Fruit fly (Drosophila melanogaster) whole organism, embryonic: ENCODE results near the gene STUB1.

Source experiments
- B-H1 ChIP-seq: fragments of 200-800 bp; sonication (Bioruptor generic); IDR thresholded peaks from 3 replicates; pipeline ENCODE4 v1.3.6; 2022; ENCODE audit warnings: missing biosample characterization, missing genetic modification characterization
- Bgb ChIP-seq: fragments of 200-800 bp; sonication (Bioruptor generic); IDR thresholded peaks from 2 replicates; pipeline ENCODE4 v1.3.6; 2022; ENCODE audit warnings: missing biosample characterization, missing genetic modification characterization; ENCODE audit not compliant: partially characterized antibody
- CG10366 ChIP-seq: fragments of 200-800 bp; sonication (Bioruptor generic); IDR thresholded peaks from 2 replicates; pipeline ENCODE4 v1.3.6; 2022; ENCODE audit warnings: missing biosample characterization, missing genetic modification characterization
- CG10654 ChIP-seq: fragments of 200-800 bp; sonication (Bioruptor generic); optimal IDR thresholded peaks from 2 replicates; lab custom pipeline; 2016; ENCODE audit warnings: missing biosample characterization, missing genetic modification characterization
- CG11504 ChIP-seq: fragments of 200-800 bp; sonication (Bioruptor generic); optimal IDR thresholded peaks from 3 replicates; lab custom pipeline; 2019; ENCODE audit warnings: missing biosample characterization, mild to moderate bottlenecking, missing genetic modification characterization, moderate library complexity
- CG11560 ChIP-seq: fragments of 200-800 bp; sonication (Bioruptor generic); IDR thresholded peaks from 3 replicates; pipeline ENCODE4 v1.3.6; 2022; ENCODE audit warnings: missing biosample characterization, missing genetic modification characterization
- CG13287 ChIP-seq: fragments of 200-800 bp; sonication (Bioruptor generic); IDR thresholded peaks from 2 replicates; pipeline ENCODE4 v1.3.6; 2022; ENCODE audit warnings: missing biosample characterization, missing genetic modification characterization; ENCODE audit not compliant: partially characterized antibody
- CG14965 ChIP-seq: fragments of 200-800 bp; sonication (Bioruptor generic); optimal IDR thresholded peaks from 2 replicates; lab custom pipeline; 2016; ENCODE audit warnings: missing biosample characterization, missing genetic modification characterization, borderline replicate concordance
- CG15269 ChIP-seq: fragments of 200-800 bp; sonication (Bioruptor generic); optimal IDR thresholded peaks from 2 replicates; lab custom pipeline; 2018; ENCODE audit warnings: missing biosample characterization, mild to moderate bottlenecking, missing genetic modification characterization, moderate library complexity
- CG1603 ChIP-seq: fragments of 200-800 bp; sonication (Bioruptor generic); optimal IDR thresholded peaks from 2 replicates; lab custom pipeline; 2019; ENCODE audit warnings: missing biosample characterization, mild to moderate bottlenecking, missing genetic modification characterization, moderate library complexity
- CG17186 ChIP-seq: fragments of 200-800 bp; sonication (Bioruptor generic); optimal IDR thresholded peaks from 3 replicates; lab custom pipeline; 2017; ENCODE audit warnings: missing biosample characterization, missing genetic modification reagents, missing genetic modification characterization
- CG17328 ChIP-seq: fragments of 200-800 bp; sonication (Bioruptor generic); IDR thresholded peaks from 2 replicates; pipeline ENCODE4 v1.3.6; 2022; ENCODE audit warnings: missing biosample characterization, missing genetic modification characterization
- CG1832 ChIP-seq: fragments of 200-800 bp; sonication (Bioruptor generic); optimal IDR thresholded peaks from 2 replicates; lab custom pipeline; 2017; ENCODE audit warnings: missing biosample characterization, mild to moderate bottlenecking, missing genetic modification characterization, inconsistent platforms
- CG18599 ChIP-seq: fragments of 200-800 bp; sonication (Bioruptor generic); optimal IDR thresholded peaks from 3 replicates; lab custom pipeline; 2017; ENCODE audit warnings: missing biosample characterization, missing genetic modification characterization, mild to moderate bottlenecking, moderate library complexity, missing genetic modification reagents
- CG2875 ChIP-seq: fragments of 200-800 bp; sonication (Bioruptor generic); optimal IDR thresholded peaks from 2 replicates; lab custom pipeline; 2017; ENCODE audit warnings: missing biosample characterization, mild to moderate bottlenecking, missing genetic modification characterization, missing genetic modification reagents
- CG3726 ChIP-seq: fragments of 200-800 bp; sonication (Bioruptor generic); IDR thresholded peaks from 3 replicates; pipeline ENCODE4, ENCODE4 v1.3.6; 2022; ENCODE audit warnings: missing biosample characterization, missing genetic modification characterization
- CG4404 ChIP-seq: fragments of 200-800 bp; sonication (Bioruptor generic); IDR thresholded peaks from 2 replicates; pipeline ENCODE4 v1.3.6; 2022; ENCODE audit warnings: missing biosample characterization, missing genetic modification characterization
- CG5953 ChIP-seq: fragments of 200-800 bp; sonication (Bioruptor generic); IDR thresholded peaks from 2 replicates; pipeline ENCODE4 v1.3.6; 2022; ENCODE audit warnings: missing biosample characterization, missing genetic modification characterization
- CG7271 ChIP-seq: fragments of 200-800 bp; sonication (Bioruptor generic); optimal IDR thresholded peaks from 2 replicates; lab custom pipeline; 2018; ENCODE audit warnings: missing biosample characterization, mild to moderate bottlenecking, missing genetic modification characterization, moderate library complexity
- CG7357 ChIP-seq: fragments of 200-800 bp; sonication (Bioruptor generic); IDR thresholded peaks from 3 replicates; pipeline ENCODE4 v1.3.6; 2022; ENCODE audit warnings: missing biosample characterization, missing genetic modification characterization
- Dip3 ChIP-seq: fragments of 200-800 bp; sonication (Bioruptor generic); optimal IDR thresholded peaks from 3 replicates; lab custom pipeline; 2016; ENCODE audit warnings: missing biosample characterization, missing genetic modification characterization
- Dref ChIP-seq: fragments of 200-800 bp; sonication (Bioruptor generic); IDR thresholded peaks from 2 replicates; pipeline ENCODE4 v1.3.6; 2022; ENCODE audit warnings: missing biosample characterization, missing genetic modification characterization
- E2f1 ChIP-seq: fragments of 200-800 bp; sonication (Bioruptor generic); IDR thresholded peaks from 2 replicates; pipeline ENCODE4 v1.3.6; 2022; ENCODE audit warnings: missing biosample characterization, missing genetic modification characterization
- ERR ChIP-seq: fragments of 200-800 bp; sonication (Bioruptor generic); optimal IDR thresholded peaks from 2 replicates; lab custom pipeline; 2016; ENCODE audit warnings: missing biosample characterization, missing genetic modification characterization
- Hr78 ChIP-seq, 2 experiments: fragments of 200-800 bp in 1 of 2; fragments of >200 bp in 1 of 2; sonication (Bioruptor generic) in 1 of 2; optimal IDR thresholded peaks; 2 replicates each; lab custom pipeline; 2017 to 2019; ENCODE audit warnings: missing biosample characterization in 2 of 2, missing genetic modification characterization in 2 of 2, mild to moderate bottlenecking in 1 of 2, moderate library complexity in 1 of 2
- Lim3 ChIP-seq: fragments of 200-800 bp; sonication (Bioruptor generic); IDR thresholded peaks from 2 replicates; pipeline ENCODE4 v1.3.6; 2022; ENCODE audit warnings: missing biosample characterization, missing genetic modification characterization
- Med ChIP-seq: fragments of 200-800 bp; sonication (Bioruptor generic); peaks from one replicate; lab custom pipeline; 2016; ENCODE audit warnings: missing biosample characterization, missing genetic modification characterization, mild to moderate bottlenecking, inconsistent platforms, moderate library complexity
- Nf-YA ChIP-seq: fragments of 200-800 bp; sonication (Bioruptor generic); IDR thresholded peaks from 2 replicates; pipeline ENCODE4 v1.3.6; 2022; ENCODE audit warnings: missing biosample characterization, missing genetic modification characterization
- Opbp ChIP-seq: fragments of 200-800 bp; sonication (Bioruptor generic); IDR thresholded peaks from 3 replicates; pipeline ENCODE4 v1.3.6; 2022; ENCODE audit warnings: missing biosample characterization, missing genetic modification characterization; ENCODE audit not compliant: partially characterized antibody
- PHDP ChIP-seq: fragments of 200-800 bp; sonication (Bioruptor generic); optimal IDR thresholded peaks from 3 replicates; lab custom pipeline; 2018; ENCODE audit warnings: missing biosample characterization, mild to moderate bottlenecking, missing genetic modification characterization, moderate library complexity
- Ravus ChIP-seq: fragments of 200-800 bp; sonication (Bioruptor generic); IDR thresholded peaks from 2 replicates; pipeline ENCODE4 v1.3.6; 2022; ENCODE audit warnings: missing biosample characterization, missing genetic modification characterization
- Spps ChIP-seq: fragments of 200-800 bp; sonication (Bioruptor generic); optimal IDR thresholded peaks from 2 replicates; lab custom pipeline; 2018; ENCODE audit warnings: missing biosample characterization, mild to moderate bottlenecking, missing genetic modification characterization
- amos ChIP-seq: fragments of 200-800 bp; sonication (Bioruptor generic); IDR thresholded peaks from 2 replicates; pipeline ENCODE4 v1.3.6; 2022; ENCODE audit warnings: missing biosample characterization, missing genetic modification characterization; ENCODE audit not compliant: partially characterized antibody
- ato ChIP-seq: fragments of 200-800 bp; sonication (Bioruptor generic); IDR thresholded peaks from 2 replicates; pipeline ENCODE4 v1.3.6; 2022; ENCODE audit warnings: missing biosample characterization, missing genetic modification characterization; ENCODE audit not compliant: partially characterized antibody
- crp ChIP-seq, 2 experiments: fragments of 200-800 bp; sonication (Bioruptor generic); optimal IDR thresholded peaks; 2 replicates in 1 of 2; 3 replicates in 1 of 2; lab custom pipeline; 2017; ENCODE audit warnings: missing biosample characterization in 2 of 2, missing genetic modification characterization in 2 of 2, mild to moderate bottlenecking in 1 of 2, moderate library complexity in 1 of 2
- dm ChIP-seq: fragments of 200-800 bp; sonication (Bioruptor generic); optimal IDR thresholded peaks from 3 replicates; lab custom pipeline; 2016; ENCODE audit warnings: missing biosample characterization, missing genetic modification characterization
- fd64A ChIP-seq: fragments of 200-800 bp; sonication (Bioruptor generic); optimal IDR thresholded peaks from 3 replicates; lab custom pipeline; 2018; ENCODE audit warnings: missing biosample characterization, mild to moderate bottlenecking, missing genetic modification characterization
- hb ChIP-seq: fragments of 200-800 bp; sonication (Bioruptor generic); IDR thresholded peaks from 3 replicates; pipeline ENCODE4 v1.3.6; 2022; ENCODE audit warnings: missing biosample characterization, missing genetic modification characterization; ENCODE audit not compliant: partially characterized antibody
- run ChIP-seq: fragments of 200-800 bp; sonication (Bioruptor generic); optimal IDR thresholded peaks from 3 replicates; lab custom pipeline; 2018; ENCODE audit warnings: missing biosample characterization, mild to moderate bottlenecking, missing genetic modification characterization
- sens-2 ChIP-seq: fragments of 200-800 bp; sonication (Bioruptor generic); IDR thresholded peaks from 2 replicates; pipeline ENCODE4 v1.3.6; 2022; ENCODE audit warnings: missing biosample characterization, missing genetic modification characterization
- sima ChIP-seq: fragments of 200-800 bp; sonication (Bioruptor generic); optimal IDR thresholded peaks from 2 replicates; lab custom pipeline; 2016; ENCODE audit warnings: missing biosample characterization, missing genetic modification characterization
- sisA ChIP-seq: fragments of 200-800 bp; sonication (Bioruptor generic); IDR thresholded peaks from 2 replicates; pipeline ENCODE4 v1.3.6; 2022; ENCODE audit warnings: missing biosample characterization, missing genetic modification characterization
- vnd ChIP-seq: fragments of 200-800 bp; sonication (Bioruptor generic); IDR thresholded peaks from 3 replicates; pipeline ENCODE4 v1.3.6; 2022; ENCODE audit warnings: missing biosample characterization, missing genetic modification characterization; ENCODE audit not compliant: partially characterized antibody
- wdn ChIP-seq: fragments of 200-800 bp; sonication (Bioruptor generic); IDR thresholded peaks from 2 replicates; pipeline ENCODE4 v1.3.6; 2022; ENCODE audit warnings: missing biosample characterization, missing genetic modification characterization
- yki ChIP-seq: fragments of >200 bp; optimal IDR thresholded peaks from 3 replicates; lab custom pipeline; 2018

STUB1 gene

dm6 chr2L:10422643-10423606 is 14.4 kb upstream of the STUB1 start, which contains the start of the genes pie and Wdfy2 (continued):
- TF ChIP-seq CG18599 (GFP tag; lab: Kevin White, UChicago): no peak
- no peak for TF ChIP-seq sima
- peak; percentile 97 for TF ChIP-seq CG7357
- no peak; the same call in 1 of the 2 replicates for TF ChIP-seq sisA (GFP tag; lab: Robert Waterston, UW)
- no peak for TF ChIP-seq E2f1
- no peak for TF ChIP-seq Hr78 (GFP tag; optimal IDR thresholded peaks at IDR 0.05; lab: Kevin White, UChicago)
- TF ChIP-seq Lim3: no peak
- TF ChIP-seq CG17328 (GFP tag; lab: Robert Waterston, UW): no peak
- no peak for TF ChIP-seq ERR (GFP tag; lab: Kevin White, UChicago)
- no peak for TF ChIP-seq CG15269 (tag; lab: Kevin White, UChicago)
- no peak for TF ChIP-seq CG10654 (GFP tag; lab: Kevin White, UChicago)
- TF ChIP-seq Dip3 (GFP tag; lab: Kevin White, UChicago): no peak

DNA sequence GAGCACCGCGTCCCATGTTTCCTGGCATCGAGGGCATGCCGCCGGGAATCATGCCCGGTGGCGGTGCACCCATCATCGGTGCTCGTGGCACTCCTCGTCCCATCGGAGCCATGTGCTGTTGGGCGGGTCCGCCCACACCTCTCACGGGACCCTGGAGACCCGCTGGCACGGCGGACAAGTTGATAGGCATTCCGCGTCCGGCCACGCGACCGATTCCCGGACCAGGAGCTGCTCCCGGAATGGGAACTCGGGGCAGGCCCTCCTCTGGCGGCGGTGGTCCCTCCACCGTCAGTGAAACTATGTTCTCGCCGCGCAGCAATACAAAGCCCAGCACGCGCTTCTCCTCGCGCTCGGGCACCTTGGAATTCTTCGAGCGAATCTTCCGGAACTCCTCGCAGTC is 11.7 kb upstream of the STUB1 start:
- peak; percentile 55; the same call in 1 of the 3 replicates for TF ChIP-seq hb
- TF ChIP-seq sens-2 (GFP tag; lab: Robert Waterston, UW): no peak
- TF ChIP-seq CG3726 (GFP tag; lab: Robert Waterston, UW): 0 out of 3 replicates have a peak, but pooled peaks have one; percentile 16
- 0 out of 3 replicates have a peak, but pooled peaks have one; percentile 4 for TF ChIP-seq Opbp (GFP tag; lab: Robert Waterston, UW)
- no peak for TF ChIP-seq B-H1 (GFP tag; lab: Robert Waterston, UW)
- 0 out of 2 replicates have a peak, but pooled peaks have one; percentile 12 for TF ChIP-seq CG5953 (GFP tag; lab: Robert Waterston, UW)
- peak; percentile 62 for TF ChIP-seq Med (GFP tag; lab: Kevin White, UChicago)
- TF ChIP-seq yki (lab: Kevin White, UChicago): no peak
- TF ChIP-seq Dref (GFP tag; lab: Robert Waterston, UW): 0 out of 2 replicates have a peak, but pooled peaks have one; percentile 6
- no peak for TF ChIP-seq CG10366 (GFP tag; lab: Robert Waterston, UW)
- 0 out of 2 replicates have a peak, but pooled peaks have one; percentile 16 for TF ChIP-seq amos
- peak; percentile 43; the same call in 1 of the 3 replicates for TF ChIP-seq CG11560
- no peak for TF ChIP-seq CG2875
- no peak for TF ChIP-seq vnd (GFP tag; lab: Robert Waterston, UW)
- no peak for TF ChIP-seq Nf-YA (GFP tag; lab: Robert Waterston, UW)
- TF ChIP-seq wdn (GFP tag; lab: Robert Waterston, UW): no peak
- TF ChIP-seq CG1832 (GFP tag; lab: Kevin White, UChicago): peak; percentile 9
- TF ChIP-seq fd64A: no peak
- no peak for TF ChIP-seq Ravus (GFP tag; lab: Robert Waterston, UW)
- TF ChIP-seq CG14965 (GFP tag; lab: Kevin White, UChicago): peak; percentile 6
- 0 out of 2 replicates have a peak, but pooled peaks have one; percentile 13 for TF ChIP-seq ato (GFP tag; lab: Robert Waterston, UW)
- TF ChIP-seq CG4404: 0 out of 2 replicates have a peak, but pooled peaks have one; percentile 13
- TF ChIP-seq, all 482 proteins: peak for 12

DNA sequence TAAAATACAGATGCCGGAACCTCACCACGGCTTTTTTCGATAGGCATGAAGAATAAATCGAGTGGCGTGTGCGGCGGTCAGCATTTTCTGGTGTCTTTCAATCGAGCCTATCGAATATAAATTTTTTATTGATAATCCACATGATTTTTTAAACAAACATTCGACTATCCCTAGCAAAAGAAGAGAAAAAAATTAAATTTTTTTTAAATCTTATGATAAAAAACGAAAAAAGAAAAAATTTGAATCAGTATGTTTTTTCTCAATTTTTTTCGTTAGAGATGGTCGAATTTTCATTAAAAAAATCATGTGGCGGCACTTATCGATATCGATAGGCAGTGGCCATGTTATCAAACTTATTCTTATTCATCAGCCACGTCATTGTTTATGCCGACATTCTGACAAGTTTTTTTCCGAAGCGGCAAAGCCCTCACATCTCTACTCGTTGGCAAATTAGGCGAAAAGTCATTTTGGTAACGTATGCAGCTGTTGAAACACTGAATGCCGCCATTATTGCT is 10.8 kb upstream of the STUB1 start, which contains the start of the genes SmB and KdelR:
Gene SmB, minus strand, starts transcription at position 94 of the 515 bp plus-strand sequence.
Gene KdelR, plus strand, starts transcription at position 354 of the 515 bp plus-strand sequence.
- TF ChIP-seq CG7271 (peak; percentile 8), crp (GFP tag; optimal IDR thresholded peaks at IDR 0.05; lab: Kevin White, UChicago) (peak in 1 of 2 experiments; percentile 54), Spps (no peak), CG13287 (GFP tag; lab: Robert Waterston, UW) (peak; percentile 92), CG1603 (peak; percentile 16), CG17186 (GFP tag; lab: Kevin White, UChicago) (peak; percentile 3), CG11504 (tag; lab: Kevin White, UChicago) (no peak), CG7357 (no peak), Bgb (GFP tag; lab: Robert Waterston, UW) (peak; percentile 80), amos (peak; percentile 67; the same call in 1 of the 2 replicates), dm (peak; percentile 80), PHDP (tag; lab: Kevin White, UChicago) (peak; percentile 22), run (tag; lab: Kevin White, UChicago) (no peak)
